Fruit fly (Drosophila melanogaster) whole organism, adult: ENCODE measurements around the gene CG13998.

ENCODE experiments used
- CG12768 ChIP-seq: fragments of 200-800 bp; sonication (Bioruptor generic); optimal IDR thresholded peaks from 2 replicates; lab custom pipeline; 2017; ENCODE audit warnings: missing biosample characterization, missing genetic modification characterization, mild to moderate bottlenecking, moderate library complexity, missing genetic modification reagents
- CG1620 ChIP-seq: fragments of 200-800 bp; sonication (Bioruptor generic); optimal IDR thresholded peaks from 2 replicates; lab custom pipeline; 2016; ENCODE audit warnings: missing biosample characterization, missing genetic modification characterization
- CG33017 ChIP-seq: fragments of 200-800 bp; sonication (Bioruptor generic); optimal IDR thresholded peaks from 2 replicates; lab custom pipeline; 2018; ENCODE audit warnings: missing biosample characterization, mild to moderate bottlenecking, missing genetic modification characterization, moderate library complexity
- CG5204 ChIP-seq: fragments of 200-800 bp; sonication (Bioruptor generic); optimal IDR thresholded peaks from 2 replicates; lab custom pipeline; 2016; ENCODE audit warnings: missing biosample characterization, missing genetic modification characterization
- CG7101 ChIP-seq: fragments of 200-800 bp; sonication (Bioruptor generic); optimal IDR thresholded peaks from 2 replicates; lab custom pipeline; 2018; ENCODE audit warnings: missing biosample characterization, mild to moderate bottlenecking, missing genetic modification characterization, moderate library complexity
- Clk ChIP-seq: fragments of 200-800 bp; sonication (Bioruptor generic); optimal IDR thresholded peaks from 2 replicates; lab custom pipeline; 2017; ENCODE audit warnings: missing biosample characterization, missing genetic modification characterization
- Crg-1 ChIP-seq: fragments of 200-800 bp; sonication (Bioruptor generic); optimal IDR thresholded peaks from 2 replicates; lab custom pipeline; 2016; ENCODE audit warnings: missing biosample characterization, missing genetic modification characterization
- Hr96 ChIP-seq: fragments of 200-800 bp; sonication (Bioruptor generic); optimal IDR thresholded peaks from 2 replicates; lab custom pipeline; 2016; ENCODE audit warnings: missing biosample characterization, missing genetic modification characterization
- cic ChIP-seq: fragments of 200-800 bp; sonication (Bioruptor generic); optimal IDR thresholded peaks from 2 replicates; lab custom pipeline; 2017; ENCODE audit warnings: missing biosample characterization, mild to moderate bottlenecking, missing genetic modification characterization, moderate library complexity
- cnc ChIP-seq, 2 experiments: fragments of >200 bp; optimal IDR thresholded peaks; 2 replicates each; lab custom pipeline; 2017
- kay ChIP-seq: fragments of 200-800 bp; sonication (Bioruptor generic); peaks from one replicate; lab custom pipeline; 2016; ENCODE audit warnings: missing biosample characterization, missing genetic modification characterization, borderline replicate concordance
- pad ChIP-seq: fragments of 200-800 bp; sonication (Bioruptor generic); optimal IDR thresholded peaks from 3 replicates; lab custom pipeline; 2017; ENCODE audit warnings: missing biosample characterization, missing genetic modification characterization, mild to moderate bottlenecking, moderate library complexity, missing genetic modification reagents
- tj ChIP-seq: fragments of 200-800 bp; sonication (Bioruptor generic); optimal IDR thresholded peaks from 3 replicates; lab custom pipeline; 2017; ENCODE audit warnings: missing biosample characterization, mild to moderate bottlenecking, missing genetic modification characterization, moderate library complexity
- toe ChIP-seq: fragments of 200-800 bp; sonication (Bioruptor generic); optimal IDR thresholded peaks from 2 replicates; lab custom pipeline; 2016; ENCODE audit warnings: missing biosample characterization, missing genetic modification characterization

- TF ChIP-seq Crg-1 (GFP tag; lab: Kevin White, UChicago) (no peak), cic (GFP tag; lab: Kevin White, UChicago) (no peak), CG5204 (GFP tag; lab: Kevin White, UChicago) (no peak), pad (GFP tag; lab: Kevin White, UChicago) (no peak), CG7101 (tag; lab: Kevin White, UChicago) (no peak), tj (GFP tag; lab: Kevin White, UChicago) (no peak), Hr96 (no peak), cnc (optimal IDR thresholded peaks at IDR 0.05; lab: Kevin White, UChicago) (no peak), CG12768 (GFP tag; lab: Kevin White, UChicago) (no peak), CG33017 (tag; lab: Kevin White, UChicago) (no peak), kay (GFP tag; lab: Kevin White, UChicago) (peak; percentile 91), Clk (GFP tag; lab: Kevin White, UChicago) (no peak), toe (GFP tag; lab: Kevin White, UChicago) (no peak), CG1620 (GFP tag; lab: Kevin White, UChicago) (no peak)
These were observed 21.1 kb upstream of the CG13998 start for dm6 chr2L:5977729-5978078.
